Fruit fly (Drosophila melanogaster) whole organism, embryonic: ENCODE results near the gene Lrr47.

Source experiments
- CG11723 ChIP-seq: fragments of 200-800 bp; sonication (Bioruptor generic); optimal IDR thresholded peaks from 2 replicates; lab custom pipeline; 2017; ENCODE audit warnings: missing biosample characterization, mild to moderate bottlenecking, missing genetic modification characterization
- CG12104 ChIP-seq: fragments of 200-800 bp; sonication (Bioruptor generic); optimal IDR thresholded peaks from 3 replicates; lab custom pipeline; 2016; ENCODE audit warnings: missing biosample characterization, missing genetic modification characterization
- CG15696 ChIP-seq: fragments of 200-800 bp; sonication (Bioruptor generic); optimal IDR thresholded peaks from 2 replicates; lab custom pipeline; 2019; ENCODE audit warnings: missing biosample characterization, mild to moderate bottlenecking, missing genetic modification characterization, moderate library complexity
- CG30403 ChIP-seq: fragments of 200-800 bp; sonication (Bioruptor generic); optimal IDR thresholded peaks from 3 replicates; lab custom pipeline; 2016; ENCODE audit warnings: missing biosample characterization, missing genetic modification characterization
- CG3065 ChIP-seq: fragments of 200-800 bp; sonication (Bioruptor generic); optimal IDR thresholded peaks from 2 replicates; lab custom pipeline; 2016; ENCODE audit warnings: missing biosample characterization, missing genetic modification characterization
- CG3281 ChIP-seq: fragments of 200-800 bp; sonication (Bioruptor generic); optimal IDR thresholded peaks from 3 replicates; lab custom pipeline; 2017; ENCODE audit warnings: missing biosample characterization, mild to moderate bottlenecking, missing genetic modification characterization
- CG8290 ChIP-seq, 3 experiments: fragments of 200-800 bp; sonication (Bioruptor generic); optimal IDR thresholded peaks; 2 replicates each; lab custom pipeline; 2016 to 2019; ENCODE audit warnings: missing biosample characterization in 3 of 3, missing genetic modification characterization in 3 of 3, mild to moderate bottlenecking in 2 of 3, moderate library complexity in 1 of 3
- CG9932 ChIP-seq: fragments of 200-800 bp; sonication (Bioruptor generic); IDR thresholded peaks from 2 replicates; pipeline ENCODE4 v1.3.6; 2022; ENCODE audit warnings: missing biosample characterization, missing genetic modification characterization
- Dip2 ChIP-seq: fragments of 200-800 bp; sonication (Bioruptor generic); IDR thresholded peaks from 2 replicates; pipeline ENCODE4 v1.3.6; 2022; ENCODE audit warnings: missing biosample characterization, missing genetic modification characterization
- Kr ChIP-seq: fragments of 200-800 bp; sonication (Bioruptor generic); optimal IDR thresholded peaks from 2 replicates; lab custom pipeline; 2017; ENCODE audit warnings: missing biosample characterization, mild to moderate bottlenecking, missing genetic modification characterization
- Max ChIP-seq: fragments of 200-800 bp; sonication (Bioruptor generic); optimal IDR thresholded peaks from 2 replicates; lab custom pipeline; 2016; ENCODE audit warnings: missing biosample characterization, mild to moderate bottlenecking, missing genetic modification characterization
- YL-1 ChIP-seq: fragments of 200-800 bp; sonication (Bioruptor generic); optimal IDR thresholded peaks from 3 replicates; lab custom pipeline; 2017; ENCODE audit warnings: missing biosample characterization, mild to moderate bottlenecking, missing genetic modification characterization
- abd-A ChIP-seq: fragments of 200-800 bp; sonication (Bioruptor generic); optimal IDR thresholded peaks from 3 replicates; lab custom pipeline; 2019; ENCODE audit warnings: missing biosample characterization, mild to moderate bottlenecking, missing genetic modification characterization, moderate library complexity
- hbn ChIP-seq: fragments of 200-800 bp; sonication (Bioruptor generic); IDR thresholded peaks from 2 replicates; pipeline ENCODE4 v1.3.6; 2022; ENCODE audit warnings: missing biosample characterization, missing genetic modification characterization; ENCODE audit not compliant: partially characterized antibody
- lilli ChIP-seq: fragments of 200-800 bp; sonication (Bioruptor generic); optimal IDR thresholded peaks from 3 replicates; lab custom pipeline; 2016; ENCODE audit warnings: missing biosample characterization, missing genetic modification characterization
- slp2 ChIP-seq: fragments of 200-800 bp; sonication (Bioruptor generic); optimal IDR thresholded peaks from 2 replicates; lab custom pipeline; 2016; ENCODE audit warnings: missing biosample characterization, missing genetic modification characterization
- twi ChIP-seq: fragments of 200-800 bp; optimal IDR thresholded peaks from 2 replicates; lab custom pipeline; 2019; ENCODE audit warnings: missing biosample characterization, mild to moderate bottlenecking, missing genetic modification characterization, moderate library complexity

The Lrr47 gene

DNA sequence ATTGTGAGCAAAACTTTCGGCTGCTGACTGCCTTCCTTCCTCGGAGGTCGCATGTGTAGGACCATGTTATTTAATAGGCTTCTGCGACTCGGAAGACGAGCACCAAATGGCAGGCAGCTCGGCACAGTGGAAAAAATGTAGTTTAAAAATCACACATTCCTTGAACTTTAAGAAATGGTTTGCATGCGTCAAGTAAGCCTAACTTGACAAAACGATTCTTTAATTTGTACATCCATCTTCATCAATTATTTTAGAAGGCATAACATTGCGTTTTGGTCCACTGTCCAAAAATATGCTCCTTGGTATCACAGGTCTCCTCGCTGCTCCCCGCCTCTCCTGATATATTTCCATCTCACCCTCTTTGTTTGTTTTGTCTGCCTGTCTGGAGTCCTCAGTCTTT, 48.5 kb downstream of the Lrr47 start (continued):
- TF ChIP-seq Kr (GFP tag; lab: Kevin White, UChicago) (no peak), twi (no peak), CG9932 (GFP tag; lab: Robert Waterston, UW) (peak; percentile 69), hbn (GFP tag; lab: Robert Waterston, UW) (no peak), lilli (GFP tag; lab: Kevin White, UChicago) (peak; percentile 58), slp2 (GFP tag; lab: Kevin White, UChicago) (no peak)

DNA sequence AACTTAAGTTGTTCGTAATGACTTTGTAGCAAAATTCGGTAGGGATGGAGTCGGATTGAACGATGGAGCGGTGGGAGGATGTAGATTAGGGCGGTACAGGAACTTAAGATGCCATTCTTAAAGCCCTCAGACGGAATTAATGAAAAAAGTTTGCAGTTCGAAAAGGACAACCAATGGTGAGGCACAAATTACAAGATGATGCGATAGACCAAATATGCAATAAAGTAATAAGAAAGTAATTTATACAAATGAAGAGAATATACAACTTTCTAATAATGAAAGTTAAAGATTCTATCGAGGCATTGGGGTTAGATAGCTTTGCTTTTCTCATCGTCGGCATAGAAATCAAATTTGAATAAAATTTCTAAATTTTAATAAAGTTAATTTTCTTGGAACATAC, 49.8 kb downstream of the Lrr47 start, which contains the start of gene CG6138:
CG6138 (plus strand) TSS at position 301 of the 400 bp plus-strand sequence.
- no peak for TF ChIP-seq CG30403 (GFP tag; lab: Kevin White, UChicago)
- no peak for TF ChIP-seq CG8290 (GFP tag; optimal IDR thresholded peaks at IDR 0.05; lab: Kevin White, UChicago)
- TF ChIP-seq CG8290 (tag; optimal IDR thresholded peaks at IDR 0.05; lab: Kevin White, UChicago), result no peak
- no peak for TF ChIP-seq abd-A (tag; lab: Kevin White, UChicago)
- no peak for TF ChIP-seq Max (GFP tag; lab: Kevin White, UChicago)
- TF ChIP-seq twi, result no peak
- no peak for TF ChIP-seq CG3281 (GFP tag; lab: Kevin White, UChicago)
- TF ChIP-seq CG11723 (GFP tag; lab: Kevin White, UChicago), result no peak
- TF ChIP-seq Dip2, result no peak
- TF ChIP-seq CG12104, result no peak
- no peak for TF ChIP-seq CG15696 (tag; lab: Kevin White, UChicago)
- no peak for TF ChIP-seq YL-1 (GFP tag; lab: Kevin White, UChicago)
- TF ChIP-seq CG3065 (GFP tag; lab: Kevin White, UChicago), result no peak
